Worm (Caenorhabditis elegans): Measurements from ENCODE around the gene pqn-41.

DNA sequence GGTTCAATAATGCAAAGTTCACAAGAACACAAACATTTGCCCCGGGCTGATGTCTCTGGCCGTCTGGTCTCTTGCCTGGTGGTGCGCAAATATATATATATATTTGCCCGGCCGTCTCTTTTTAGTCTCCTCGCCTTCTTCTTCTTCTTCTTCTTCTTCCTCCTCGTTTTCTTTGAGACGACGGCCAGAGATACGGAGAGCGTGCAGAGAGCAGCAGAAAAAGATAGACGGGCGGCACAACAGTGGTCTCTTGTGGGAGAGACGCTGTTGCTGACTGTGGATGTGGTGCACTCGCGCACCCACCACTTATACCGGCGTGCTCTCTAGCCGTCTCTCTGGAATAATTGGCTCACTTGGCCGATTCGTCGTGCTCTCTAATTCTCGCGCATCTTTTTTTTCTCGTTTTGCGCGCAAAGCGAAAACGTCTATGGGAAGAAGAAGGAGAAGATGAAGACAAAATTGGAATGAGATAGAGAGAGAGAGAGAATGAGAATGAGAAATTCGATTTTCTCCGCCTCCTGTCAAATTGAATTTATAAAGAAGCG lies 15.4 kb downstream of the pqn-41 start:
- peak; percentile 100 for TF ChIP-seq tbx-2 (tag; optimal IDR thresholded peaks at IDR 0.05)
- peak; percentile 98 for TF ChIP-seq ceh-8 (GFP tag; optimal IDR thresholded peaks at IDR 0.05)
- peak; percentile 71 to 91 for TF ChIP-seq mdl-1 (tag; optimal IDR thresholded peaks at IDR 0.05)
- no peak for TF ChIP-seq ama-1 (optimal IDR thresholded peaks at IDR 0.05)
- peak; percentile 46 to 81 (median 75) for TF ChIP-seq ceh-82 (tag; optimal IDR thresholded peaks at IDR 0.05)
- TF ChIP-seq egl-27 (tag; optimal IDR thresholded peaks at IDR 0.05) = peak; percentile 86 to 99
- peak; percentile 44 to 94 for TF ChIP-seq ztf-11 (tag; optimal IDR thresholded peaks at IDR 0.05)
- TF ChIP-seq nhr-47 (tag; optimal IDR thresholded peaks at IDR 0.05) = peak; percentile 99
- TF ChIP-seq nhr-28 (tag; optimal IDR thresholded peaks at IDR 0.05) = no peak
- peak; percentile 86 to 90 for TF ChIP-seq lsy-2 (tag; optimal IDR thresholded peaks at IDR 0.05)
- TF ChIP-seq skn-1 (tag; optimal IDR thresholded peaks at IDR 0.05) = peak; percentile 87
- TF ChIP-seq snpc-4 (tag; optimal IDR thresholded peaks at IDR 0.05) = peak; percentile 81
- peak; percentile 99 for TF ChIP-seq fkh-8 (tag; optimal IDR thresholded peaks at IDR 0.05)
- TF ChIP-seq isw-1 (GFP tag; IDR thresholded peaks at IDR 0.05) = peak; percentile 81

Data from whole organism, L1 larva.